Worm (Caenorhabditis elegans) whole organism, L4 larva: Measurements from ENCODE around the gene irld-18.

Experiments
- F49E8.2 ChIP-seq: sonication (generic microtip); optimal IDR thresholded peaks from 2 replicates; lab custom pipeline; 2016; ENCODE audit warnings: missing compliant biosample characterization, mild to moderate bottlenecking, missing genetic modification characterization, borderline replicate concordance
- aha-1 ChIP-seq: fragments of 150-350 bp; peaks from one replicate; lab custom pipeline; 2014; ENCODE audit warnings: missing biosample characterization, missing genetic modification characterization
- aly-2 ChIP-seq: sonication (generic microtip); optimal IDR thresholded peaks from 2 replicates; lab custom pipeline; 2018; ENCODE audit warnings: missing biosample characterization, missing genetic modification characterization
- ceh-32 ChIP-seq: sonication (generic microtip); optimal IDR thresholded peaks from 2 replicates; lab custom pipeline; 2016; ENCODE audit warnings: mild to moderate bottlenecking, missing genetic modification characterization, missing compliant biosample characterization; ENCODE audit not compliant: poor library complexity
- ceh-62 ChIP-seq: sonication (generic microtip); optimal IDR thresholded peaks from 2 replicates; lab custom pipeline; 2017; ENCODE audit warnings: missing biosample characterization, missing genetic modification characterization
- ces-1 ChIP-seq: fragments of 150-350 bp; sonication (generic microtip); optimal IDR thresholded peaks from 4 replicates; lab custom pipeline; 2014; ENCODE audit warnings: missing biosample characterization, missing genetic modification reagents, missing genetic modification characterization
- daf-16 ChIP-seq, 3 experiments: sonication (generic microtip); optimal IDR thresholded peaks; 2 replicates each; lab custom pipeline; 2016 to 2017; ENCODE audit warnings: missing genetic modification characterization in 3 of 3, missing genetic modification reagents in 3 of 3, mild to moderate bottlenecking in 2 of 3, missing compliant biosample characterization in 2 of 3, missing biosample characterization in 1 of 3, moderate library complexity in 1 of 3
- fkh-10 ChIP-seq: fragments of 150-350 bp; optimal IDR thresholded peaks from 2 replicates; lab custom pipeline; 2014; ENCODE audit warnings: missing biosample characterization, missing genetic modification reagents, missing genetic modification characterization
- hlh-11 ChIP-seq: fragments of 200-800 bp; sonication (Bioruptor generic); optimal IDR thresholded peaks from 2 replicates; lab custom pipeline; 2018; ENCODE audit warnings: mild to moderate bottlenecking, missing genetic modification characterization, missing compliant biosample characterization
- jun-1 ChIP-seq: fragments of 150-350 bp; optimal IDR thresholded peaks from 2 replicates; lab custom pipeline; 2014; ENCODE audit warnings: missing biosample characterization, missing genetic modification reagents, missing genetic modification characterization
- saeg-2 ChIP-seq: fragments of 200-800 bp; sonication (Bioruptor generic); IDR thresholded peaks from 2 replicates; pipeline ENCODE4 v1.3.6; 2022; ENCODE audit warnings: missing genetic modification reagents, missing genetic modification characterization, missing compliant biosample characterization
- sdz-12 ChIP-seq: fragments of 200-800 bp; sonication (Bioruptor generic); optimal IDR thresholded peaks from 2 replicates; lab custom pipeline; 2018; ENCODE audit warnings: mild to moderate bottlenecking, missing genetic modification characterization, missing compliant biosample characterization
- skn-1 ChIP-seq: fragments of 150-350 bp; optimal IDR thresholded peaks from 2 replicates; lab custom pipeline; 2014; ENCODE audit warnings: missing biosample characterization, missing genetic modification characterization
- snpc-1.2 ChIP-seq: fragments of 200-800 bp; sonication (Bioruptor generic); IDR thresholded peaks from 2 replicates; pipeline ENCODE4 v1.3.6; 2022; ENCODE audit warnings: missing genetic modification reagents, missing genetic modification characterization, missing compliant biosample characterization
- unc-62 ChIP-seq, 3 experiments: fragments of 150-350 bp in 1 of 3; sonication (generic microtip); optimal IDR thresholded peaks in 2 of 3; peaks in 1 of 3; 1 replicate in 1 of 3; 2 replicates in 2 of 3; lab custom pipeline; 2014 to 2017; ENCODE audit warnings: missing biosample characterization in 3 of 3, missing genetic modification characterization in 3 of 3, missing genetic modification reagents in 3 of 3, missing genotype in 1 of 3

Gene irld-18

ce11 chrIV:14536911-14537310 is 43.9 kb downstream of the irld-18 start, which contains the start of gene T27E7.5:
TSS of gene T27E7.5 (plus strand) at chrIV:14537163.
- TF ChIP-seq unc-62 (GFP tag; optimal IDR thresholded peaks at IDR 0.05 in 1 of 2; lab: Kevin White, UChicago) (peak in 1 of 2 experiments; percentile 30), unc-62 (tag; optimal IDR thresholded peaks at IDR 0.05; lab: Kevin White, UChicago) (no peak), aha-1 (tag; lab: Kevin White, UChicago) (peak; percentile 91), daf-16 (GFP tag; optimal IDR thresholded peaks at IDR 0.05; lab: Kevin White, UChicago) (no peak), daf-16 (tag; optimal IDR thresholded peaks at IDR 0.05; lab: Kevin White, UChicago) (no peak)

ce11 chrIV:14534967-14535366 is 45.9 kb downstream of the irld-18 start, which contains the start of gene T27E7.4:
TSS of gene T27E7.4 (minus strand) at chrIV:14535067.
- TF ChIP-seq skn-1 (tag; lab: Kevin White, UChicago) (no peak), jun-1 (tag; lab: Kevin White, UChicago) (no peak), ces-1 (GFP tag; lab: Kevin White, UChicago) (no peak), hlh-11 (tag; lab: Kevin White, UChicago) (no peak), ceh-32 (tag; lab: Kevin White, UChicago) (no peak)

- TF ChIP-seq saeg-2 (GFP tag; lab: Robert Waterston, UW) (no peak), ceh-62 (tag; lab: Kevin White, UChicago) (no peak), F49E8.2 (tag; lab: Kevin White, UChicago) (no peak)
These were observed 48.5 kb downstream of the irld-18 start for ce11 chrIV:14532366-14532765.

ce11 chrIV:14530031-14530430 is 50.8 kb downstream of the irld-18 start:
- TF ChIP-seq snpc-1.2 (GFP tag; lab: Robert Waterston, UW), result peak; percentile 66
- no peak for TF ChIP-seq aly-2 (tag; lab: Kevin White, UChicago)
- no peak for TF ChIP-seq sdz-12 (GFP tag; lab: Kevin White, UChicago)
- no peak for TF ChIP-seq fkh-10 (GFP tag; lab: Kevin White, UChicago)
